Worm (Caenorhabditis elegans) whole organism, late embryonic: ENCODE measurements around the gene htp-1.
A peak's percentile ranks its signal among the peaks of the same experiment; 100 is the strongest.

Experiments
- K02D7.2 ChIP-seq: sonication (generic microtip); optimal IDR thresholded peaks from 2 replicates; lab custom pipeline; 2017; ENCODE audit warnings: mild to moderate bottlenecking, missing genetic modification characterization, missing compliant biosample characterization
- K09A11.1 ChIP-seq: sonication (generic microtip); optimal IDR thresholded peaks from 2 replicates; lab custom pipeline; 2017; ENCODE audit warnings: antibody characterized with exemption, mild to moderate bottlenecking, missing genetic modification characterization, missing compliant biosample characterization; ENCODE audit not compliant: insufficient read depth
- Y22D7AL.16 ChIP-seq: sonication (generic microtip); optimal IDR thresholded peaks from 2 replicates; lab custom pipeline; 2016; ENCODE audit warnings: missing genetic modification characterization, missing compliant biosample characterization
- ahr-1 ChIP-seq: sonication (generic microtip); optimal IDR thresholded peaks from 2 replicates; lab custom pipeline; 2016; ENCODE audit warnings: missing genetic modification characterization, missing compliant biosample characterization
- ceh-14 ChIP-seq: sonication (generic microtip); optimal IDR thresholded peaks from 2 replicates; lab custom pipeline; 2016; ENCODE audit warnings: missing genotype, missing genetic modification characterization, missing compliant biosample characterization
- ceh-18 ChIP-seq: sonication (generic microtip); optimal IDR thresholded peaks from 2 replicates; lab custom pipeline; 2016; ENCODE audit warnings: missing genetic modification characterization, missing compliant biosample characterization
- ceh-19 ChIP-seq: fragments of 200-800 bp; sonication (Bioruptor generic); optimal IDR thresholded peaks from 2 replicates; lab custom pipeline; 2018; ENCODE audit warnings: mild to moderate bottlenecking, missing genetic modification characterization, missing compliant biosample characterization
- ceh-2 ChIP-seq: sonication (generic microtip); optimal IDR thresholded peaks from 2 replicates; lab custom pipeline; 2016; ENCODE audit warnings: missing genotype, missing genetic modification characterization, missing compliant biosample characterization
- ceh-24 ChIP-seq: sonication (generic microtip); optimal IDR thresholded peaks from 2 replicates; lab custom pipeline; 2016; ENCODE audit warnings: mild to moderate bottlenecking, missing genetic modification characterization, missing compliant biosample characterization
- ceh-34 ChIP-seq: sonication (generic microtip); optimal IDR thresholded peaks from 2 replicates; lab custom pipeline; 2016; ENCODE audit warnings: mild to moderate bottlenecking, missing genetic modification characterization, missing compliant biosample characterization
- dmd-4 ChIP-seq: sonication (generic microtip); optimal IDR thresholded peaks from 2 replicates; lab custom pipeline; 2016; ENCODE audit warnings: borderline replicate concordance, missing genetic modification characterization, missing compliant biosample characterization
- dve-1 ChIP-seq: sonication (generic microtip); optimal IDR thresholded peaks from 2 replicates; lab custom pipeline; 2017; ENCODE audit warnings: antibody characterized with exemption, mild to moderate bottlenecking, missing genetic modification characterization, missing compliant biosample characterization
- elt-2 ChIP-seq: sonication (generic microtip); optimal IDR thresholded peaks from 2 replicates; lab custom pipeline; 2016; ENCODE audit warnings: missing genetic modification reagents, missing genetic modification characterization, missing compliant biosample characterization
- elt-4 ChIP-seq: sonication (generic microtip); optimal IDR thresholded peaks from 2 replicates; lab custom pipeline; 2016; ENCODE audit warnings: missing genetic modification characterization, missing compliant biosample characterization
- eyg-1 ChIP-seq: sonication (generic microtip); optimal IDR thresholded peaks from 2 replicates; lab custom pipeline; 2016; ENCODE audit warnings: missing genotype, missing genetic modification characterization, missing compliant biosample characterization
- fkh-10 ChIP-seq: fragments of 150-350 bp; optimal IDR thresholded peaks from 2 replicates; lab custom pipeline; 2014; ENCODE audit warnings: missing biosample characterization, missing genetic modification reagents, missing genetic modification characterization
- fkh-6 ChIP-seq: sonication (generic microtip); optimal IDR thresholded peaks from 2 replicates; lab custom pipeline; 2016; ENCODE audit warnings: missing genetic modification characterization, missing compliant biosample characterization
- gmeb-2 ChIP-seq: sonication (generic microtip); optimal IDR thresholded peaks from 2 replicates; lab custom pipeline; 2016; ENCODE audit warnings: missing genetic modification characterization, inconsistent platforms, missing compliant biosample characterization
- hlh-13 ChIP-seq: fragments of 200-800 bp; sonication (Bioruptor generic); optimal IDR thresholded peaks from 2 replicates; lab custom pipeline; 2018; ENCODE audit warnings: mild to moderate bottlenecking, missing genetic modification characterization, missing compliant biosample characterization
- hlh-8 ChIP-seq: sonication (generic microtip); optimal IDR thresholded peaks from 2 replicates; lab custom pipeline; 2016; ENCODE audit warnings: missing genotype, missing genetic modification characterization, missing compliant biosample characterization
- madf-2 ChIP-seq: sonication (generic microtip); optimal IDR thresholded peaks from 2 replicates; lab custom pipeline; 2017; ENCODE audit warnings: missing genetic modification characterization, missing compliant biosample characterization
- mec-3 ChIP-seq: sonication (generic microtip); optimal IDR thresholded peaks from 2 replicates; lab custom pipeline; 2016; ENCODE audit warnings: borderline replicate concordance, missing genetic modification characterization, missing compliant biosample characterization
- pat-9 ChIP-seq: fragments of 200-800 bp; sonication (Bioruptor generic); optimal IDR thresholded peaks from 2 replicates; lab custom pipeline; 2018; ENCODE audit warnings: mild to moderate bottlenecking, missing genetic modification characterization, moderate library complexity, missing compliant biosample characterization
- pax-1 ChIP-seq: fragments of 150-350 bp; optimal IDR thresholded peaks from 2 replicates; lab custom pipeline; 2014; ENCODE audit warnings: missing biosample characterization, missing genetic modification characterization
- pqm-1 ChIP-seq: sonication (generic microtip); optimal IDR thresholded peaks from 2 replicates; lab custom pipeline; 2016; ENCODE audit warnings: missing genetic modification characterization, missing compliant biosample characterization
- pros-1 ChIP-seq: fragments of 150-350 bp; optimal IDR thresholded peaks from 2 replicates; lab custom pipeline; 2014; ENCODE audit warnings: missing biosample characterization, missing genetic modification reagents, missing genetic modification characterization
- sdc-2 ChIP-seq: sonication (generic microtip); optimal IDR thresholded peaks from 2 replicates; lab custom pipeline; 2016; ENCODE audit warnings: missing genotype, missing genetic modification characterization, missing compliant biosample characterization
- sox-2 ChIP-seq: fragments of 200-800 bp; sonication (Bioruptor generic); IDR thresholded peaks from 2 replicates; pipeline ENCODE4 v1.3.6; 2022; ENCODE audit warnings: missing genetic modification reagents, missing genetic modification characterization, missing compliant biosample characterization
- sox-4 ChIP-seq: sonication (generic microtip); optimal IDR thresholded peaks from 2 replicates; lab custom pipeline; 2017; ENCODE audit warnings: mild to moderate bottlenecking, missing genetic modification characterization, inconsistent platforms, missing compliant biosample characterization
- syd-9 ChIP-seq: sonication (generic microtip); optimal IDR thresholded peaks from 2 replicates; lab custom pipeline; 2016; ENCODE audit warnings: mild to moderate bottlenecking, missing genetic modification characterization, moderate library complexity, missing compliant biosample characterization
- unc-3 ChIP-seq, 2 experiments: fragments of 200-800 bp in 1 of 2; sonication (Bioruptor generic) in 1 of 2; sonication (generic microtip) in 1 of 2; conservative IDR thresholded peaks in 1 of 2; optimal IDR thresholded peaks in 1 of 2; 2 replicates each; pipeline versions ENCODE4 v1.3.6 to Lab custom; 2016 to 2022; ENCODE audit warnings: missing compliant biosample characterization in 2 of 2, missing genetic modification characterization in 2 of 2, missing genetic modification reagents in 1 of 2
- unc-55 ChIP-seq: sonication (generic microtip); optimal IDR thresholded peaks from 2 replicates; lab custom pipeline; 2017; ENCODE audit warnings: missing biosample characterization, missing genetic modification reagents, missing genetic modification characterization
- zip-5 ChIP-seq: sonication (generic microtip); optimal IDR thresholded peaks from 2 replicates; lab custom pipeline; 2016; ENCODE audit warnings: missing genetic modification characterization, missing compliant biosample characterization

The htp-1 gene

DNA sequence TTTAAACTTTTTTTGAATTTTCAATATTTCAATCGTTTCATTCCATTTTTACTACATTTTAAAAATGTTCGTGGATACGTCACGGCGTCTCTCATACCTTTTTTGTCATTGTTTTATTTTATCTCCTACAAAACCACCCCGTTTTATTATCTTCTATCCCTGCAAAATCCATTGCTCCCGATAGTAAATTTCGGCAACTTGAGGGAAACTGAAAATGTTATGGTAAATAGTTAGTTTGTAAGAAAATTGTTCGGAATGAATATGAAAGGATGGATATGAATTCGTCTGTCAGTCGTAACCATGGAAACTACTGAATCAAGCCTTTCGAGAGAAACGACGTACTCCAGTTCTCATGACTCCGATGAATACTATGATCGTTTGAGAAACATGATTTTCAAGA lies 10.0 kb downstream of the htp-1 start, which contains the start of gene F41H10.2:
Gene F41H10.2 (plus strand): TSS at position 301 of the 400 bp plus-strand sequence.
- TF ChIP-seq ceh-18 (tag; lab: Kevin White, UChicago) (no peak), sdc-2 (no peak), Y22D7AL.16 (no peak), gmeb-2 (tag; lab: Kevin White, UChicago) (no peak), ceh-34 (tag; lab: Kevin White, UChicago) (no peak), ceh-19 (GFP tag; lab: Kevin White, UChicago) (no peak), ahr-1 (tag; lab: Kevin White, UChicago) (no peak), fkh-10 (GFP tag; lab: Kevin White, UChicago) (no peak), hlh-13 (GFP tag; lab: Kevin White, UChicago) (no peak), pros-1 (no peak), elt-4 (no peak), fkh-6 (tag; lab: Kevin White, UChicago) (no peak), hlh-8 (tag; lab: Kevin White, UChicago) (no peak), pqm-1 (tag; lab: Kevin White, UChicago) (no peak), K02D7.2 (tag; lab: Kevin White, UChicago) (no peak)
- TF ChIP-seq, all 69 proteins: peak for 0

DNA sequence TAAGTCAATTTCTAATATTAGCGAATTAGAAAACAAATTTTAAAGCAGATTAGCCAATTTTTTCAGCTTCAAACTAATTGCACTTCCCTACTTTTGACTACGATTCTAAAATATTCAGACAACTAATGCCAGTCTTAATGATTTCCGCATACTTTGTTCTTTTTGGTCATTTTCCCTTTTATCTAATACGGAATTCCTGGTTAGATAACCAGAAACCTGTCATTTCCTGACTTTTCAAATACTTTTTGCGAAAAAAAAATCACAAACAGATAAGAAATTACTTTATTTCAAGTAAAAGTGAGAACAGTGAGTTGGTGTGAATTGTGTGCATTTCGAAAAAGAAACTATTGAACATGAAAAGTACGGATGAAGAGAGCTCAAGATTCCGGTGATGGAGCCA lies 11.2 kb downstream of the htp-1 start:
- TF ChIP-seq ceh-2 (tag; lab: Kevin White, UChicago) (no peak), ceh-18 (tag; lab: Kevin White, UChicago) (no peak), unc-3 (GFP tag; conservative IDR thresholded peaks at IDR 0.05; lab: Robert Waterston, UW) (no peak), unc-3 (tag; optimal IDR thresholded peaks at IDR 0.05; lab: Kevin White, UChicago) (no peak), elt-4 (no peak), sox-2 (GFP tag; lab: Robert Waterston, UW) (no peak), pat-9 (no peak), dmd-4 (tag; lab: Kevin White, UChicago) (no peak), zip-5 (tag; lab: Kevin White, UChicago) (no peak), ceh-14 (tag; lab: Kevin White, UChicago) (no peak), madf-2 (tag; lab: Kevin White, UChicago) (no peak), ceh-24 (tag; lab: Kevin White, UChicago) (no peak), syd-9 (tag; lab: Kevin White, UChicago) (no peak), fkh-10 (GFP tag; lab: Kevin White, UChicago) (no peak), pax-1 (no peak)

DNA sequence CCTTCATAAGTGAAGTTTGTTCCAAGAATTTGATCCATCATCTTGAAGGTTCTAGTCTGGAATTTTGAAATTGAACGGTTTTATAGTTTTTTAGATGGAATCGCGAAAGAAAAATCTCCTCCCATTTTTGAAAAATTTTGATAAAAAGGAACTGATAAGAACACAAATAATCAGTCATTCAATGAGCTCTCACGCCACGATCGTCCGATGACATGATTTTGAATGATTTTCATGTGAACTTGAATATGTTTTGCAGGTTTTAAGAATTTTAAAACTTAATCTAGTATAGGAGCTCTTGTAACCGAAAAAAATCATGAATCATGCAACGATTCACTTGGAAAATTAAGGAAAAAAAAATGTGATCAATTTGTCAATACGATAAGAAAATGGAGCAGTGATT lies 14.3 kb downstream of the htp-1 start, which contains the start of gene elo-5:
Gene elo-5 (minus strand): TSS at position 56 of the 400 bp plus-strand sequence.
- no peak for TF ChIP-seq dve-1 (tag; lab: Kevin White, UChicago)
- peak; percentile 39 for TF ChIP-seq elt-2 (tag; lab: Kevin White, UChicago)

DNA sequence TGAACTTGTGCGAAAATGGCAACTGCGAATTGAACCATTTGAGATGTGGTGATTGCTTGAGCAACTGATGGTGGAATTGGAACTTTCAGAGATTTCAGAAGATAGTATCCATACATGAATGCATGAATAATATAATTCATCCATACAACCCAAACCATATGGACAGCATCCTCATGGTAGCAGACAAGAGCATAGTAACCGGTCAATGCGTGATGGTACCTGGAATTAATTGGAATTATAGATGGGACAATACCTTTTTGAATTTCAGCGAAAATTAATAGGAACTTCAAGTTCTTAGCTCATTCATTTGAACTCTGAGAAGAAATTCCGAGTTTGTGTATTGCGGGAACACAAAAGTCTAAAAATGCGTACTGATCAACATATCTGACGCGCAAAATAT lies 16.4 kb downstream of the htp-1 start:
- TF ChIP-seq hlh-13 (GFP tag; lab: Kevin White, UChicago), result no peak

DNA sequence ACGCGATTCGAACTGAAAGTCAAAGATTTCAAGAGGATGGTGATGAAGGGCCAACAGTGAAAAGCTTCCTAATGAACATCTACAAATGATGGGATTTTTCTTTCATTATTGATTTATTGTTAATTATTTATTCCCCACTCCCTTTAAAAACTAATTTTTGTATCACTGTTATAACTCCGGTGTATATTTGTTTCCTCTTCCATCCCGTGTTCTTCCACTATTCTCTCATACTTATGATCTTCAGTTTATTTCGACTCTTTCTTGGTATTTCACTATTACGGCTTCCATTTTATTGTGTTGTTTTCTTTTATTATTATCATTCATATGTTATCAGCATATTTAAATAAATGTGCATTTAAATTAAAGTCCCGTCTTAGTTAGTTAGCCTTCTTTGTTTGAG lies 17.0 kb downstream of the htp-1 start:
- TF ChIP-seq madf-2 (tag; lab: Kevin White, UChicago) (no peak), eyg-1 (no peak), K09A11.1 (tag; lab: Kevin White, UChicago) (no peak), Y22D7AL.16 (no peak), mec-3 (tag; lab: Kevin White, UChicago) (no peak), K02D7.2 (tag; lab: Kevin White, UChicago) (no peak), syd-9 (tag; lab: Kevin White, UChicago) (no peak), pax-1 (no peak), unc-55 (GFP tag; lab: Kevin White, UChicago) (no peak), sox-4 (tag; lab: Kevin White, UChicago) (no peak), ceh-24 (tag; lab: Kevin White, UChicago) (no peak)
- TF ChIP-seq, all 69 proteins: peak for 0
